Fruit fly (Drosophila melanogaster): ENCODE results near the gene CG42554.

Gene CG42554

DNA sequence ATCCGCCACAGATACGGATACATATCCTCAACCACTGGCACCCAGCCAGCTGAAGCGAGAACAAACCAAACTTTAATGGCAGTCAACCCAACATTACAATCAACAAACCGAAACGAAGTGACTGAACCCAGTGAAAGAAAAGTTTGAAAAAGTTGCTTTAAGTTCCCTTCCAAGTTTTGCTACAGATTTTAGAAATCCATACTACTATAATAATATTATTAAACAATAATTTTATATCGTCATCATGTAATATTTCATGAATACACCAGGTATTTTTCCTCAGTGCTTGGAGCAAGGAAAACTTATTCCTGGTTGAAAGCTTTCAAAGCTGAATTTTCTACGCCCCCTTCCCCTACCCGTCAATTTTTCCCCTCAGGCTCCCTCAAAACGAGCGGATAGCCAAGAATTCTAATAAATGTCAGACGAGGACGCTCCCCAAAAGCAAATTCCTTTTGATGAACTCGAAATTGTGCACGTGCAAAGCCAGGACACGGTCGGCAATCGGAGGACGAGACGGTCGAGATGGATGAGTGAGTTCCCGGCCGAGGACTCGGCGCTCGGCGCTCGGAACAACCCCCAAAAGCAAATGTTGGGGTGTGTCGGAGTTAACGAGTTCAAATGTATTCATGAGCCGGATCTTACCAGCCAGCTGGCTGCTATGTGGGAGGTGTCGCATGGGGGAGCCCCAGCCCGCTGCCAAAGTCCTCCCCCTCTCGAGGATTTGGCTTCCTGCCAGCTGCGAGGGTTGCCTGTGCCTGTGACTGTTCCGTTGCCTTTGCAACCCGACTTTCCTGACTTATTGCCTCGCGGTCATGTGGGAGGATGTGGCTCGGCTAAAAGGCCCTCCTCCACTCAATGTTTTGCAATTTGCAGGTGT is 38.3 kb upstream of the CG42554 start (continued):
- TF ChIP-seq CG6276 (GFP tag; optimal IDR thresholded peaks at IDR 0.05) (peak; percentile 9), eg (GFP tag; IDR thresholded peaks at IDR 0.05) (peak; percentile 31; the same call in 1 of the 3 replicates), Eip93F (GFP tag; optimal IDR thresholded peaks at IDR 0.05) (no peak), CG6163 (GFP tag; IDR thresholded peaks at IDR 0.05) (peak; percentile 58; the same call in 2 of the 3 replicates), CG6854 (GFP tag; optimal IDR thresholded peaks at IDR 0.05) (no peak), Gug (GFP tag; IDR thresholded peaks at IDR 0.05) (no peak), CG8319 (GFP tag; optimal IDR thresholded peaks at IDR 0.05) (peak; percentile 2), achi (GFP tag; optimal IDR thresholded peaks at IDR 0.05) (peak; percentile 56), CG15336 (GFP tag; IDR thresholded peaks at IDR 0.05) (peak; percentile 28; the same call in 1 of the 2 replicates), CG11762 (GFP tag; optimal IDR thresholded peaks at IDR 0.05; ENCODE audit: insufficient read depth) (no peak), Eip78C (GFP tag) (peak; percentile 64), OdsH (GFP tag; optimal IDR thresholded peaks at IDR 0.05) (no peak), topi (GFP tag; optimal IDR thresholded peaks at IDR 0.05) (peak; percentile 13), Ets21C (GFP tag; optimal IDR thresholded peaks at IDR 0.05) (no peak), acj6 (GFP tag; optimal IDR thresholded peaks at IDR 0.05) (peak; percentile 24), Sox102F (GFP tag; optimal IDR thresholded peaks at IDR 0.05) (no peak), fkh (GFP tag; optimal IDR thresholded peaks at IDR 0.05) (no peak), vri (GFP tag; optimal IDR thresholded peaks at IDR 0.05) (no peak), CG16779 (tag; optimal IDR thresholded peaks at IDR 0.05) (no peak), CG11294 (GFP tag; IDR thresholded peaks at IDR 0.05) (no peak), pdm3 (GFP tag; optimal IDR thresholded peaks at IDR 0.05) (no peak)

DNA sequence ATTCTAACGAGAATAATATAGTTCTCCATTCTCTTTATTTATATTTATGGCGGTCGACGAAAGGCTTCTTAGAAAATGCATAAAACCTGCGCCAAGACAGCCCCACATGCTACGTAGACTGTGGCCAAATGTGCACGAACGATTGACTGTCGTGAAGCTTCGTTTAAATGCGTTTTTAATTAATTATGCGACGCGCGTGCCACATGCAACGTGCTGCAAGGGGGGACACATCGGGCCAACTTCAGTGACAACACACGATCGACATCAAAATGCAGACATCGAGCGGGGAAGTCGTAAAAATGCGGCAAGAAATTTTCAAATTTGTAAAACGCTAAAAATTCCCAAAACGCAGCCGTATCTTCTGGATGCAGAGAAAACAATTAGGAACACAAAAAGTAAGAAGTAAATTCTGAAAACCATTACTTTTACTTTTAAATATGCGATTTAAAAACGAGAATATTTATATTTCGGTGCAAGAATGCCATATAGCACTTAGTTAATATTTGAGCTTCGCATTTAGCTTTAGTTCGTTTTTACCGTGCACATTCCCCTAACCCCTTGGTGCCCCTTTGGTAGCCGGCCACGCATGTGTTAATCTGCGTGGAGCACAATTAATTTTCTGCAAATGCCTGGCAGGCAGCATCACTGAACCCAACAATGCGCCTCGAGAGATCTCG is 35.5 kb upstream of the CG42554 start:
- TF ChIP-seq CG16779 (tag; optimal IDR thresholded peaks at IDR 0.05) (no peak), CG11762 (GFP tag; optimal IDR thresholded peaks at IDR 0.05; ENCODE audit: insufficient read depth) (peak; percentile 5), CG8632 (GFP tag; optimal IDR thresholded peaks at IDR 0.05) (peak; percentile 24), CG6808 (GFP tag; optimal IDR thresholded peaks at IDR 0.05) (peak; percentile 40), pdm3 (GFP tag; optimal IDR thresholded peaks at IDR 0.05) (peak; percentile 55), CG34406 (GFP tag; optimal IDR thresholded peaks at IDR 0.05) (peak; percentile 42), CG6854 (GFP tag; optimal IDR thresholded peaks at IDR 0.05) (no peak), CG11294 (GFP tag; IDR thresholded peaks at IDR 0.05) (peak; percentile 42; the same call in 1 of the 2 replicates), acj6 (GFP tag; optimal IDR thresholded peaks at IDR 0.05) (peak; percentile 47), Sox15 (GFP tag; optimal IDR thresholded peaks at IDR 0.05) (no peak), OdsH (GFP tag; optimal IDR thresholded peaks at IDR 0.05) (peak; percentile 58), fkh (GFP tag; optimal IDR thresholded peaks at IDR 0.05) (no peak), Hr39 (GFP tag; optimal IDR thresholded peaks at IDR 0.05) (peak; percentile 71), Gug (GFP tag; IDR thresholded peaks at IDR 0.05) (no peak), CG1621 (tag; optimal IDR thresholded peaks at IDR 0.05) (no peak), CG8319 (GFP tag; optimal IDR thresholded peaks at IDR 0.05) (peak; percentile 46), Sox14 (GFP tag; optimal IDR thresholded peaks at IDR 0.05) (peak; percentile 64), CG3032 (tag; optimal IDR thresholded peaks at IDR 0.05) (peak; percentile 55), eg (GFP tag; IDR thresholded peaks at IDR 0.05) (peak; percentile 56; the same call in 1 of the 3 replicates), CG9139 (GFP tag; optimal IDR thresholded peaks at IDR 0.05) (no peak), topi (GFP tag; optimal IDR thresholded peaks at IDR 0.05) (peak; percentile 77), CG8119 (GFP tag; IDR thresholded peaks at IDR 0.05) (peak; percentile 55), fd59A (GFP tag; optimal IDR thresholded peaks at IDR 0.05) (peak; percentile 32), Sox102F (GFP tag; optimal IDR thresholded peaks at IDR 0.05) (peak; percentile 75), CG3919 (GFP tag; optimal IDR thresholded peaks at IDR 0.05) (peak; percentile 78), CG11902 (GFP tag; optimal IDR thresholded peaks at IDR 0.05) (peak; percentile 43), Hr4 (GFP tag; optimal IDR thresholded peaks at IDR 0.05) (peak; percentile 32), CG6163 (GFP tag; IDR thresholded peaks at IDR 0.05) (peak; percentile 74; the same call in 2 of the 3 replicates), lz (GFP tag; optimal IDR thresholded peaks at IDR 0.05) (peak; percentile 70), svp (GFP tag) (peak; percentile 92), achi (GFP tag; optimal IDR thresholded peaks at IDR 0.05) (peak; percentile 70), dsx (GFP tag; optimal IDR thresholded peaks at IDR 0.05; ENCODE audit: poor library complexity, severe bottlenecking) (peak; percentile 40), cyc (GFP tag; optimal IDR thresholded peaks at IDR 0.05) (peak; percentile 79), CG31627 (GFP tag; optimal IDR thresholded peaks at IDR 0.05) (peak; percentile 70), Met (GFP tag; optimal IDR thresholded peaks at IDR 0.05) (peak; percentile 72), Eip75B (GFP tag; optimal IDR thresholded peaks at IDR 0.05) (peak; percentile 53), CG6276 (GFP tag; optimal IDR thresholded peaks at IDR 0.05) (peak; percentile 27), Blimp-1 (GFP tag; optimal IDR thresholded peaks at IDR 0.05) (peak; percentile 62), CG32006 (GFP tag; optimal IDR thresholded peaks at IDR 0.05) (peak; percentile 63)

Data from whole organism, prepupa.